Fruit fly (Drosophila melanogaster): ENCODE data around the gene CG43102.

- TF ChIP-seq h (GFP tag; optimal IDR thresholded peaks at IDR 0.05) (no peak), CrebA (GFP tag; optimal IDR thresholded peaks at IDR 0.05; ENCODE audit: borderline replicate concordance) (no peak), usp (GFP tag; optimal IDR thresholded peaks at IDR 0.05) (no peak), Hr83 (GFP tag; optimal IDR thresholded peaks at IDR 0.05; ENCODE audit: poor library complexity, severe bottlenecking) (no peak), rgr (GFP tag; optimal IDR thresholded peaks at IDR 0.05) (no peak), fru (GFP tag; optimal IDR thresholded peaks at IDR 0.05) (no peak), Myc (optimal IDR thresholded peaks at IDR 0.05) (no peak), foxo (GFP tag; optimal IDR thresholded peaks at IDR 0.05) (no peak), woc (GFP tag; optimal IDR thresholded peaks at IDR 0.05) (no peak), psq (GFP tag; optimal IDR thresholded peaks at IDR 0.05) (no peak)
Observed at dm6 chr3R:17776104-17776589, 18.1 kb downstream of the CG43102 start.

All from whole organism, wandering third instar larva.